Worm (Caenorhabditis elegans) whole organism, mixed stage, embryonic: ENCODE measurements around the gene hlh-15.
A peak's percentile ranks its signal among the peaks of the same experiment; 100 is the strongest.

ENCODE experiments used
- M03D4.4 ChIP-seq: sonication (generic microtip); optimal IDR thresholded peaks from 2 replicates; lab custom pipeline; 2017; ENCODE audit warnings: mild to moderate bottlenecking, missing genetic modification characterization, missing compliant biosample characterization
- bed-3 ChIP-seq: fragments of 200-800 bp; sonication (Bioruptor generic); optimal IDR thresholded peaks from 3 replicates; lab custom pipeline; 2018; ENCODE audit warnings: mild to moderate bottlenecking, missing genetic modification characterization, moderate library complexity, missing compliant biosample characterization
- blmp-1 ChIP-seq: fragments of 150-350 bp; optimal IDR thresholded peaks from 2 replicates; lab custom pipeline; 2014; ENCODE audit warnings: missing biosample characterization, missing genetic modification characterization
- ceh-39 ChIP-seq: fragments of 150-350 bp; optimal IDR thresholded peaks from 2 replicates; lab custom pipeline; 2014; ENCODE audit warnings: missing biosample characterization, missing genetic modification characterization
- ceh-43 ChIP-seq: fragments of 200-800 bp; sonication (Bioruptor generic); optimal IDR thresholded peaks from 2 replicates; lab custom pipeline; 2018; ENCODE audit warnings: mild to moderate bottlenecking, missing genetic modification characterization, moderate library complexity, missing compliant biosample characterization
- ceh-83 ChIP-seq: fragments of 200-800 bp; sonication (Bioruptor generic); optimal IDR thresholded peaks from 2 replicates; lab custom pipeline; 2018; ENCODE audit warnings: mild to moderate bottlenecking, missing genetic modification characterization, missing compliant biosample characterization
- ces-1 ChIP-seq: fragments of 150-350 bp; optimal IDR thresholded peaks from 2 replicates; lab custom pipeline; 2014; ENCODE audit warnings: missing biosample characterization, missing genetic modification reagents, missing genetic modification characterization
- cnd-1 ChIP-seq: fragments of 200-800 bp; sonication (Bioruptor generic); optimal IDR thresholded peaks from 2 replicates; lab custom pipeline; 2018; ENCODE audit warnings: mild to moderate bottlenecking, missing genetic modification characterization, missing compliant biosample characterization
- drap-1 ChIP-seq: fragments of 200-800 bp; sonication (Bioruptor generic); optimal IDR thresholded peaks from 3 replicates; lab custom pipeline; 2018; ENCODE audit warnings: mild to moderate bottlenecking, missing genetic modification characterization, missing compliant biosample characterization
- elt-1 ChIP-seq: sonication (generic microtip); optimal IDR thresholded peaks from 2 replicates; lab custom pipeline; 2017; ENCODE audit warnings: missing genetic modification characterization, mild to moderate bottlenecking, missing compliant biosample characterization, antibody characterized with exemption, moderate library complexity, borderline replicate concordance; ENCODE audit not compliant: insufficient read depth
- elt-3 ChIP-seq: fragments of 150-350 bp; optimal IDR thresholded peaks from 2 replicates; lab custom pipeline; 2014; ENCODE audit warnings: missing biosample characterization, missing genetic modification characterization
- flh-1 ChIP-seq: fragments of 200-800 bp; sonication (Bioruptor generic); optimal IDR thresholded peaks from 2 replicates; lab custom pipeline; 2018; ENCODE audit warnings: mild to moderate bottlenecking, missing genetic modification characterization, moderate library complexity, missing compliant biosample characterization
- ham-2 ChIP-seq: fragments of 200-800 bp; sonication (Bioruptor generic); optimal IDR thresholded peaks from 2 replicates; lab custom pipeline; 2018; ENCODE audit warnings: mild to moderate bottlenecking, missing genetic modification characterization, missing compliant biosample characterization
- hlh-1 ChIP-seq: fragments of 150-350 bp; optimal IDR thresholded peaks from 2 replicates; lab custom pipeline; 2014; ENCODE audit warnings: missing biosample characterization, missing genetic modification reagents, missing genetic modification characterization
- lin-13 ChIP-seq: fragments of 150-350 bp; optimal IDR thresholded peaks from 2 replicates; lab custom pipeline; 2014; ENCODE audit warnings: missing biosample characterization, missing genetic modification characterization
- lin-32 ChIP-seq: fragments of 200-800 bp; sonication (Bioruptor generic); optimal IDR thresholded peaks from 2 replicates; lab custom pipeline; 2018; ENCODE audit warnings: mild to moderate bottlenecking, missing genetic modification characterization, missing compliant biosample characterization
- lsy-2 ChIP-seq: fragments of 150-350 bp; optimal IDR thresholded peaks from 2 replicates; lab custom pipeline; 2014; ENCODE audit warnings: missing biosample characterization, missing genetic modification characterization
- mab-5 ChIP-seq: fragments of 150-350 bp; optimal IDR thresholded peaks from 2 replicates; lab custom pipeline; 2014; ENCODE audit warnings: missing biosample characterization, missing genetic modification characterization
- mep-1 ChIP-seq: fragments of 150-350 bp; optimal IDR thresholded peaks from 2 replicates; lab custom pipeline; 2017; ENCODE audit warnings: missing biosample characterization, missing genetic modification reagents, missing genetic modification characterization, inconsistent platforms
- mls-2 ChIP-seq: sonication (generic microtip); optimal IDR thresholded peaks from 2 replicates; lab custom pipeline; 2016; ENCODE audit warnings: mild to moderate bottlenecking, missing genetic modification characterization, moderate library complexity, missing compliant biosample characterization
- nhr-12 ChIP-seq: fragments of 150-350 bp; optimal IDR thresholded peaks from 2 replicates; lab custom pipeline; 2014; ENCODE audit warnings: missing biosample characterization, missing genetic modification characterization
- nhr-2 ChIP-seq: fragments of 150-350 bp; optimal IDR thresholded peaks from 2 replicates; lab custom pipeline; 2014; ENCODE audit warnings: missing biosample characterization, missing genetic modification characterization
- nhr-237 ChIP-seq: fragments of 150-350 bp; optimal IDR thresholded peaks from 2 replicates; lab custom pipeline; 2014; ENCODE audit warnings: missing biosample characterization, missing genetic modification characterization
- nhr-28 ChIP-seq: fragments of 150-350 bp; optimal IDR thresholded peaks from 2 replicates; lab custom pipeline; 2014; ENCODE audit warnings: missing biosample characterization, missing genetic modification characterization
- nhr-76 ChIP-seq: sonication (generic microtip); optimal IDR thresholded peaks from 2 replicates; lab custom pipeline; 2017; ENCODE audit warnings: missing biosample characterization, missing genetic modification characterization
- pha-4 ChIP-seq: fragments of 150-350 bp; optimal IDR thresholded peaks from 2 replicates; lab custom pipeline; 2018; ENCODE audit warnings: missing biosample characterization, missing genetic modification reagents, missing genetic modification characterization
- sem-2 ChIP-seq: fragments of 200-800 bp; sonication (Bioruptor generic); optimal IDR thresholded peaks from 2 replicates; lab custom pipeline; 2018; ENCODE audit warnings: mild to moderate bottlenecking, missing genetic modification characterization, missing compliant biosample characterization
- snpc-4 ChIP-seq: fragments of 150-350 bp; optimal IDR thresholded peaks from 2 replicates; lab custom pipeline; 2014; ENCODE audit warnings: missing biosample characterization, missing genetic modification characterization
- sptf-1 ChIP-seq: sonication (generic microtip); optimal IDR thresholded peaks from 2 replicates; lab custom pipeline; 2017; ENCODE audit warnings: mild to moderate bottlenecking, missing genetic modification characterization, moderate library complexity, missing compliant biosample characterization
- tbx-8 ChIP-seq: fragments of 200-800 bp; sonication (Bioruptor generic); optimal IDR thresholded peaks from 2 replicates; lab custom pipeline; 2018; ENCODE audit warnings: mild to moderate bottlenecking, missing genetic modification characterization, moderate library complexity, missing compliant biosample characterization
- unc-120 ChIP-seq: sonication (generic microtip); optimal IDR thresholded peaks from 2 replicates; lab custom pipeline; 2017; ENCODE audit warnings: missing genetic modification characterization, missing compliant biosample characterization; ENCODE audit not compliant: poor library complexity, severe bottlenecking
- unc-39 ChIP-seq: fragments of 150-350 bp; optimal IDR thresholded peaks from 2 replicates; lab custom pipeline; 2014; ENCODE audit warnings: missing biosample characterization, missing genetic modification characterization
- unc-62 ChIP-seq: fragments of 150-350 bp; optimal IDR thresholded peaks from 2 replicates; lab custom pipeline; 2014; ENCODE audit warnings: missing biosample characterization, missing genetic modification reagents, missing genetic modification characterization
- zip-8 ChIP-seq: fragments of 150-350 bp; optimal IDR thresholded peaks from 2 replicates; lab custom pipeline; 2014; ENCODE audit warnings: missing biosample characterization, missing genetic modification characterization
- ztf-11 ChIP-seq: fragments of 150-350 bp; optimal IDR thresholded peaks from 2 replicates; lab custom pipeline; 2014; ENCODE audit warnings: missing biosample characterization, missing genetic modification characterization

Gene hlh-15

DNA sequence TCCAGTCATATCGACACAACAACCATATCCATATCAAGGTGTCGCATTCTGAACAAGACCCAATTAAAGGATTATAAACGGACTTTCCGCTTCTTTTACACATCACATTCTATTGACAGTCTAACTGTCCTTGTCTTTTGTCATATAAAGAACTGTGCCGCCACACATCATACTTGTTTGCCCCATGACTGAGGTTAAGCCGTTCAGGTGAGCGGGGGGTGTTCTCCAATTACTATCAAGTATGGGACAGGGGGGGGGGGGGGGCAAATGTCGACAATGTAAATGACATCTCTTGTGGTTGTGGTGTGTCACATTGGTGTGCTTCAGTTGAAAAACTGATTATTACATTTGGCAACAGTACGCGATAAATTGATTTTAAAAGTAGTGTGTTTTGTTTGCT is 20.6 kb upstream of the hlh-15 start:
- TF ChIP-seq ham-2 (GFP tag; lab: Kevin White, UChicago) (peak; percentile 4), M03D4.4 (tag; lab: Kevin White, UChicago) (no peak)
- TF ChIP-seq, all 35 proteins: peak for 1

ce11 chrX:2432459-2432858 is 19.3 kb upstream of the hlh-15 start:
- TF ChIP-seq ham-2 (GFP tag; lab: Kevin White, UChicago) (peak; percentile 95), elt-3 (tag; lab: Kevin White, UChicago) (no peak), ceh-43 (GFP tag; lab: Kevin White, UChicago) (no peak), tbx-8 (no peak), blmp-1 (tag; lab: Kevin White, UChicago) (no peak), nhr-237 (tag; lab: Kevin White, UChicago) (no peak), nhr-28 (tag; lab: Kevin White, UChicago) (no peak), nhr-12 (no peak), unc-120 (peak; percentile 80), sem-2 (GFP tag; lab: Kevin White, UChicago) (no peak), ceh-83 (GFP tag; lab: Kevin White, UChicago) (no peak), sptf-1 (tag; lab: Kevin White, UChicago) (peak; percentile 22), M03D4.4 (tag; lab: Kevin White, UChicago) (peak; percentile 64), elt-1 (tag; lab: Kevin White, UChicago) (no peak), nhr-76 (tag; lab: Kevin White, UChicago) (no peak), flh-1 (GFP tag; lab: Kevin White, UChicago) (no peak), unc-39 (no peak), ces-1 (GFP tag; lab: Kevin White, UChicago) (no peak), ceh-39 (tag; lab: Kevin White, UChicago) (peak; percentile 74), mls-2 (peak; percentile 48), ztf-11 (no peak), drap-1 (peak; percentile 2), mep-1 (tag; lab: Kevin White, UChicago) (peak; percentile 40), mab-5 (tag; lab: Kevin White, UChicago) (no peak), pha-4 (tag; lab: Kevin White, UChicago) (peak; percentile 49), zip-8 (tag; lab: Kevin White, UChicago) (no peak), cnd-1 (peak; percentile 51), nhr-2 (tag; lab: Kevin White, UChicago) (no peak), unc-62 (GFP tag; lab: Kevin White, UChicago) (peak; percentile 58), lin-13 (no peak), lsy-2 (tag; lab: Kevin White, UChicago) (peak; percentile 43), snpc-4 (no peak), hlh-1 (tag; lab: Kevin White, UChicago) (peak; percentile 84), lin-32 (GFP tag; lab: Kevin White, UChicago) (no peak), bed-3 (GFP tag; lab: Kevin White, UChicago) (no peak)
- TF ChIP-seq, all 35 proteins: peak for 13

ce11 chrX:2430317-2430716 is 17.1 kb upstream of the hlh-15 start:
- TF ChIP-seq nhr-2 (tag; lab: Kevin White, UChicago) (no peak), nhr-76 (tag; lab: Kevin White, UChicago) (no peak), ceh-43 (GFP tag; lab: Kevin White, UChicago) (no peak), drap-1 (no peak), lin-32 (GFP tag; lab: Kevin White, UChicago) (no peak), zip-8 (tag; lab: Kevin White, UChicago) (no peak), ham-2 (GFP tag; lab: Kevin White, UChicago) (no peak), snpc-4 (no peak), nhr-28 (tag; lab: Kevin White, UChicago) (no peak), tbx-8 (no peak), nhr-237 (tag; lab: Kevin White, UChicago) (no peak), mls-2 (no peak), unc-120 (no peak), lsy-2 (tag; lab: Kevin White, UChicago) (no peak)

DNA sequence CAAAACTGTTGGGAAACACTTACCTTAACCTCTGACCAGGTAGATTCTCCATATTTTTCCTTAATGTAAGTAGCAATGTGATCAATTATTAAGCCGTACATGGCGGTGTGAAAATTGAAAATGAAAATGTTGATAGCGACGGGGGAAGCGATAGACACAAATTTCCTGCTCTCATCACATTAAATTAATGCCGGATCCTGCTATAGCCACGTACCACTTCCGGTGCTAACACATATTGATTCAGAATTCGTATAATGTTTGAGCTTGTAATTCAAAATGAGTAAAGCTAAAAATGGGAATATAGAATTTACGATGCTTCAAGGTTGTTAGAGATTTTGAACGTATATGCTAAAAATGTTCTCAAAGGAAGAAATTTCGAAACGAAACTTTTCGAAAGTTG is 14.2 kb upstream of the hlh-15 start, which contains the start of gene gcy-31:
TSS of gene gcy-31 (minus strand) at position 101 of the 400 bp plus-strand sequence.
- TF ChIP-seq mls-2 (no peak), ces-1 (GFP tag; lab: Kevin White, UChicago) (no peak), blmp-1 (tag; lab: Kevin White, UChicago) (no peak), bed-3 (GFP tag; lab: Kevin White, UChicago) (no peak)
